Worm (Caenorhabditis elegans): ENCODE results near the gene F53F1.3.

DNA sequence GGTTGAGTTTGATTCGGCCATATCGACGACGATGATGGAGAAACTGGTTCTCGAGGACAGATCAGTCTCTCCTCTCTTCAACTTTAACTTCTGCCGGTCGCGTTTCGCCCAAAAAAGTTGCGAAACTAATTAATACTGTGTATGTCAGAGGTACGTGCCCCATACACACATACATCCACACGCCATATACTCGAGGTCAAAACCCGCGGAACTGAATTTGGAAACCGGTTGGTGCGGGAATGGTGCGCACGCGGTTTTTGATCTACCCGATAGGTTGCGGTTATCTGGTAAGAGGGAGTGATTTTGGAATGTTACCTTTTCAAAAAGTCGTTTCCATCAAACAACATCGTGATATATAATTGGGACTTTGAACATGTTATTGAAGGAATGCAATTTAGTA is 27.9 kb upstream of the F53F1.3 start, which contains the start of gene ifbp-1:
- TF ChIP-seq egl-27 (tag; optimal IDR thresholded peaks at IDR 0.05) (peak in 1 of 2 experiments; percentile 41), dsc-1 (tag; optimal IDR thresholded peaks at IDR 0.05) (no peak), elt-3 (tag; optimal IDR thresholded peaks at IDR 0.05) (peak; percentile 39 to 96 (median 91)), fos-1 (tag; optimal IDR thresholded peaks at IDR 0.05) (no peak), ceh-90 (tag; optimal IDR thresholded peaks at IDR 0.05) (no peak), sox-4 (tag; optimal IDR thresholded peaks at IDR 0.05) (no peak), unc-130 (tag; optimal IDR thresholded peaks at IDR 0.05) (peak; percentile 87), nhr-77 (tag; optimal IDR thresholded peaks at IDR 0.05) (no peak)
